Worm (Caenorhabditis elegans): ENCODE measurements around the gene D2024.18.

DNA sequence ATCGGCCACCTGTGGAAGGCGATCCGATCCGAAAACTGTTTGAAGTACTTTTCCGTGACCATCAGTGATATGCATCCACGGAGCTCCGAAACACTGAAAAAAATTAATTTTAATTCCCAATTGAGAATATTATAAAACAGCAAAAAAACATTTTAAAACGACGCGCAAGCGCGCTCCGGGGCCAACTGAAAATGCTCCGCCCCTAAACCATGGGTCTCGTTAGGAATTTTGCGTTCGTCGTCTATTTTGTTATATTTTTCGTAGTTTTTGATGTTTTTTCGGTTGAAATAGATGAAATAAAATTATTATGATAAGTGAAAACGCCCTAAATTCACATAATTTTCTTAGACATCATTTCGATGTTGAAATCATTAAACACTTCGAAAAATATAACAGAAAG is 9.7 kb upstream of the D2024.18 start:
- TF ChIP-seq flt-1 (GFP tag; IDR thresholded peaks at IDR 0.05): no peak
- no peak for TF ChIP-seq ztf-23 (GFP tag; IDR thresholded peaks at IDR 0.05)
- TF ChIP-seq klf-2 (GFP tag; conservative IDR thresholded peaks at IDR 0.05): no peak
